Worm (Caenorhabditis elegans): ENCODE measurements around the gene fmil-1.
A peak's percentile ranks its signal among the peaks of the same experiment; 100 is the strongest.

Gene fmil-1

DNA sequence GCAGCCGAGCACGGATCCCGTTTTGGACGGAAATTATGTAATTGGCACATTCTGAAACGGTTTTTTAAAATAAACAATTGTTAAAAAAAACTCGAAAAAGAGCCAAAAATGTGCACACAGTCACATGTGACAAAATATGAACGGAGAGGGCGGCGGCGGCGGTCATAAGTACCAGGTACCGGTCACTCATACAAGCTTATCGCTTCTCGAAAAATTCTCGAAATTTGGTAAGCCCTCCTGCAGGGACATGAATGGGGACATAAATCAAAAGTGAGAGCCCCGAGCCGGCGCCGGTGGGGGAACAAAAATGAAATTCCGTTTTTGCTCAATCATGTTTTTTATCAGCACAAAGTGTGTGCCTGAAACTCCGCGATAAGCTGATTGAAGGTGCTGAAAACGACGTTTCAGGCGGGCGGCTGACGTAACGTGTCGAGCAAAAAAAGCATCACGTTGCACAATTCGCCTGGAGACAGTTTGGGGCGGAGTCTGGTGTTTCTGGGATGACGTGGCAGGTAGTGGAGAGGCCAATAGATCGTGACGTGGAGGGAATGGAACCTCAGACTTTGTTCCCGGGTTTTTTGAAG is 55.4 kb downstream of the fmil-1 start, which contains the start of gene ltah-1.2:
ltah-1.2 (minus strand) TSS at position 51 of the 584 bp plus-strand sequence.
- TF ChIP-seq lin-11 (tag; optimal IDR thresholded peaks at IDR 0.05), result no peak

DNA sequence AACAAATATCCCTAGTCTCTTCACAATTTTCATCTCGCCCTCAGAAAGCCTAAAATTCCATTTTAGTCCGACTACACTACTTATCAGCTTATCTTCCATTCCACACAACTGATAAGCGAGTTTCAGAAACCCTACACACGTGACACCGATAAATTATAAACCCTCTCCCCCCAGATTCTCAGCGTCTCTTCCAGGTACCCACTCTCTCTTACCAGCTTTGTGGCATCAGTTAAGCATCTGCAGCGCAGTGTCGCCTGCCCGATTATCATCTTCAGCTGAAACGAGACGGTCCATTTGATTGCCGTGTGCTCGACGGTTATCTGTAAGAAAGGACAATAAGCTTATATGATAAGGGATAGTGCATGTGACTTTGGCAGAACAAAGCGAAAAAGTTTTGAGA is 56.7 kb downstream of the fmil-1 start:
- TF ChIP-seq elt-2 (tag; optimal IDR thresholded peaks at IDR 0.05) (peak; percentile 98), pqm-1 (tag; optimal IDR thresholded peaks at IDR 0.05) (peak; percentile 75), hlh-30 (tag; optimal IDR thresholded peaks at IDR 0.05; ENCODE audit: insufficient read depth) (peak; percentile 11), unc-42 (tag; optimal IDR thresholded peaks at IDR 0.05) (no peak)

DNA sequence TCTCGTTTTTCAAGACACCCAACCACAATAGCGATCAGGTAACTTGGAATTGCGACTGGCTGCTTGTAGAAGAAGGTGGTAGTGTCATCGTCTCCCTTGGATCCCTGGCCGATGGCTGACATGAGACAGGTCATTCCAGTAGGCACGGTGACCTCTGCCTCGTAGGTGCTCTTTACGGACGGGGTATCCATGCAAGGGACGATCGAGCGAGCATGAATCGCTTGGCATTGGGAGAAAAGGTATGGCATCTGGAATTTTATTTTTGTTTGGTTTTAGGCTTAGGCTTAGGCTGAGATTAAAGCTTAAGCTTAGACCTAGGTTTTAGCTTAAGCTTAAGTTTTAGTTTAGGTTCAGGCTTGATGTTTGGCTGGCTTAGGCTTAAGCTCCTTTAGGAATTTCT is 57.5 kb downstream of the fmil-1 start:
- TF ChIP-seq ceh-2 (tag; optimal IDR thresholded peaks at IDR 0.05) (no peak), hlh-30 (tag; optimal IDR thresholded peaks at IDR 0.05; ENCODE audit: insufficient read depth) (no peak), gmeb-2 (tag; optimal IDR thresholded peaks at IDR 0.05) (no peak)
